Fruit fly (Drosophila melanogaster): ENCODE measurements around the gene CG32485.

CG32485 gene

dm6 chr3L:3034779-3035643 is 15.1 kb upstream of the CG32485 start, which contains the start of gene CG2162 (continued):
- TF ChIP-seq crp (GFP tag; optimal IDR thresholded peaks at IDR 0.05), result no peak
- TF ChIP-seq Doc2 (GFP tag; IDR thresholded peaks at IDR 0.05), result no peak
- no peak for TF ChIP-seq chif (GFP tag; optimal IDR thresholded peaks at IDR 0.05)
- TF ChIP-seq CG8388 (GFP tag; optimal IDR thresholded peaks at IDR 0.05), result no peak
- TF ChIP-seq CG8290 (GFP tag; optimal IDR thresholded peaks at IDR 0.05), result no peak
- no peak for TF ChIP-seq CG8290 (tag; optimal IDR thresholded peaks at IDR 0.05)
- no peak for TF ChIP-seq nerfin-1 (tag; optimal IDR thresholded peaks at IDR 0.05)
- TF ChIP-seq HLHmδ (GFP tag; optimal IDR thresholded peaks at IDR 0.05), result no peak
- no peak for TF ChIP-seq Dip3 (GFP tag; optimal IDR thresholded peaks at IDR 0.05)
- no peak for TF ChIP-seq onecut (GFP tag; IDR thresholded peaks at IDR 0.05)
- no peak for TF ChIP-seq dati (GFP tag; IDR thresholded peaks at IDR 0.05)
- TF ChIP-seq ap (GFP tag; IDR thresholded peaks at IDR 0.05), result no peak
- TF ChIP-seq PHDP (tag; optimal IDR thresholded peaks at IDR 0.05), result no peak
- TF ChIP-seq CG11560 (tag; IDR thresholded peaks at IDR 0.05), result no peak
- TF ChIP-seq shn (GFP tag; optimal IDR thresholded peaks at IDR 0.05), result no peak
- TF ChIP-seq kah (GFP tag; optimal IDR thresholded peaks at IDR 0.05), result no peak
- TF ChIP-seq CG2889 (GFP tag; IDR thresholded peaks at IDR 0.05), result no peak
- peak; percentile 70 for TF ChIP-seq Dref (GFP tag; IDR thresholded peaks at IDR 0.05)
- TF ChIP-seq zfh1 (GFP tag; IDR thresholded peaks at IDR 0.05), result no peak
- no peak for TF ChIP-seq dm (GFP tag; optimal IDR thresholded peaks at IDR 0.05)
- no peak for TF ChIP-seq Opbp (GFP tag; IDR thresholded peaks at IDR 0.05; ENCODE audit: partially characterized antibody)
- no peak for TF ChIP-seq CG9437 (GFP tag; optimal IDR thresholded peaks at IDR 0.05)
- TF ChIP-seq jing (GFP tag; optimal IDR thresholded peaks at IDR 0.05), result no peak
- TF ChIP-seq eyg (GFP tag; optimal IDR thresholded peaks at IDR 0.05), result no peak
- peak; percentile 59 for TF ChIP-seq Bgb (GFP tag; IDR thresholded peaks at IDR 0.05; ENCODE audit: partially characterized antibody)
- no peak for TF ChIP-seq jigr1 (GFP tag; IDR thresholded peaks at IDR 0.05)
- no peak for TF ChIP-seq Rx (GFP tag; IDR thresholded peaks at IDR 0.05)
- TF ChIP-seq CG15073 (GFP tag; optimal IDR thresholded peaks at IDR 0.05), result no peak
- no peak for TF ChIP-seq mam (GFP tag; optimal IDR thresholded peaks at IDR 0.05)
- TF ChIP-seq sens-2 (GFP tag; IDR thresholded peaks at IDR 0.05), result no peak
- TF ChIP-seq Trl (optimal IDR thresholded peaks at IDR 0.05), result peak; percentile 27 to 73
- TF ChIP-seq Trl (GFP tag; optimal IDR thresholded peaks at IDR 0.05), result no peak
- no peak for TF ChIP-seq lab (GFP tag; optimal IDR thresholded peaks at IDR 0.05)
- TF ChIP-seq chinmo (GFP tag; IDR thresholded peaks at IDR 0.05; ENCODE audit: partially characterized antibody), result no peak
- no peak for TF ChIP-seq Abd-B (GFP tag; optimal IDR thresholded peaks at IDR 0.05)
- TF ChIP-seq CG6765 (GFP tag; optimal IDR thresholded peaks at IDR 0.05), result peak; percentile 32
- no peak for TF ChIP-seq Neu2 (GFP tag; optimal IDR thresholded peaks at IDR 0.05; ENCODE audit: borderline replicate concordance)
- TF ChIP-seq CG4360 (GFP tag; IDR thresholded peaks at IDR 0.05), result no peak
- TF ChIP-seq CG11456 (GFP tag; IDR thresholded peaks at IDR 0.05), result no peak
- TF ChIP-seq CG14014 (GFP tag; IDR thresholded peaks at IDR 0.05), result no peak
- no peak for TF ChIP-seq CG10565 (GFP tag; optimal IDR thresholded peaks at IDR 0.05)
- peak; percentile 61 for TF ChIP-seq CG9797 (GFP tag; optimal IDR thresholded peaks at IDR 0.05)
- no peak for TF ChIP-seq CG2678 (tag; optimal IDR thresholded peaks at IDR 0.05)
- peak; percentile 40 for TF ChIP-seq CG5180 (GFP tag; optimal IDR thresholded peaks at IDR 0.05)
- TF ChIP-seq CG31365 (tag; optimal IDR thresholded peaks at IDR 0.05), result no peak
- TF ChIP-seq inv (GFP tag; IDR thresholded peaks at IDR 0.05; ENCODE audit: partially characterized antibody), result no peak
- peak; percentile 7 for TF ChIP-seq CG12659 (GFP tag; optimal IDR thresholded peaks at IDR 0.05)
- TF ChIP-seq repo (GFP tag; optimal IDR thresholded peaks at IDR 0.05), result no peak
- no peak for TF ChIP-seq ttk (GFP tag; IDR thresholded peaks at IDR 0.05)

All from whole organism, embryonic.